In the genomic region with DNA sequence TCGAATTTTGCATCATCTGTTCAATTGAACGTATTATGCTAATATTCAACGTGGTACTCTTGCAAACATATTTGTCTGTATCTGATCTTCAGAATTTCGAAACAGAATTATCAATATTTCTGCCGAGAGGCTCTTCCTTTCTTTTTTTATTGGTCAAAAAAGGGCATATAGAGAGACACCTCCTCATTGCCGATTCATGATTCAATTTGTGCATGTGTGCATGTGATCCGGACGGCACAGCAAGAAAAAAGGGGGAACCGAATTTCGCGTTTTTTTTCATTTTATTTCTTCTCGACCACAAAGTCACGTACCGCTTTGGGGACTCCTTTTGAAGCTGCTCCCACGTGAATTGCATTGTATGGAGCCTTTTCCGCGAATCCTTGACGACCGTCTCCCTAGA, we compare ENCODE assay signal across 6 worm cellular contexts.
A peak's percentile ranks its signal among the peaks of the same experiment; 100 is the strongest.
TF ChIP-seq lines count a peak whose summit lies in the region.

A gene (plus strand): TSS at position 292 of the 400 bp plus-strand sequence.

TF ChIP-seq in whole organism, L1 larva, 84 proteins besides CTCF, POLR2A, EP300 and RAD21:
- TF ChIP-seq fkh-10 (GFP tag; optimal IDR thresholded peaks at IDR 0.05; lab: Kevin White, UChicago) (peak; percentile 73), mef-2 (tag; optimal IDR thresholded peaks at IDR 0.05; lab: Kevin White, UChicago) (no peak), lin-14 (GFP tag; optimal IDR thresholded peaks at IDR 0.05; lab: Kevin White, UChicago) (peak; percentile 81), nhr-47 (tag; optimal IDR thresholded peaks at IDR 0.05; lab: Kevin White, UChicago) (peak; percentile 21), unc-62 (GFP tag; optimal IDR thresholded peaks at IDR 0.05; lab: Kevin White, UChicago) (no peak), nhr-71 (tag; optimal IDR thresholded peaks at IDR 0.05; lab: Kevin White, UChicago) (peak; percentile 0)

TF ChIP-seq in whole organism, L2 larva, 48 proteins besides CTCF, POLR2A, EP300 and RAD21:
- TF ChIP-seq C34F6.9 (tag; optimal IDR thresholded peaks at IDR 0.05; lab: Kevin White, UChicago) (peak; percentile 32), nhr-129 (tag; optimal IDR thresholded peaks at IDR 0.05; lab: Kevin White, UChicago) (peak; percentile 24), sma-9 (GFP tag; optimal IDR thresholded peaks at IDR 0.05; lab: Kevin White, UChicago) (peak; percentile 27), sma-9 (tag; optimal IDR thresholded peaks at IDR 0.05; lab: Kevin White, UChicago) (no peak), F13H6.1 (tag; optimal IDR thresholded peaks at IDR 0.05; lab: Kevin White, UChicago) (peak; percentile 5), zag-1 (tag; optimal IDR thresholded peaks at IDR 0.05; lab: Kevin White, UChicago) (peak; percentile 14), sma-3 (GFP tag; optimal IDR thresholded peaks at IDR 0.05; lab: Kevin White, UChicago) (no peak)

TF ChIP-seq in whole organism, L3 larva, 47 proteins besides CTCF, POLR2A, EP300 and RAD21:
- TF ChIP-seq unc-39 (tag; optimal IDR thresholded peaks at IDR 0.05; lab: Kevin White, UChicago) (no peak), unc-62 (GFP tag; optimal IDR thresholded peaks at IDR 0.05; lab: Kevin White, UChicago) (no peak), jun-1 (tag; optimal IDR thresholded peaks at IDR 0.05; lab: Kevin White, UChicago) (no peak), daf-12 (tag; optimal IDR thresholded peaks at IDR 0.05; lab: Kevin White, UChicago) (no peak), nhr-67 (tag; optimal IDR thresholded peaks at IDR 0.05; lab: Kevin White, UChicago) (no peak), zag-1 (tag; optimal IDR thresholded peaks at IDR 0.05; lab: Kevin White, UChicago) (no peak), fkh-2 (tag; optimal IDR thresholded peaks at IDR 0.05; lab: Kevin White, UChicago) (no peak), aly-2 (tag; optimal IDR thresholded peaks at IDR 0.05; lab: Kevin White, UChicago) (no peak), skn-1 (tag; optimal IDR thresholded peaks at IDR 0.05; lab: Kevin White, UChicago) (no peak), egl-27 (tag; optimal IDR thresholded peaks at IDR 0.05; lab: Kevin White, UChicago) (no peak), nhr-77 (tag; optimal IDR thresholded peaks at IDR 0.05; lab: Kevin White, UChicago) (no peak), ztf-4 (tag; optimal IDR thresholded peaks at IDR 0.05; lab: Kevin White, UChicago) (no peak), nfya-1 (tag; optimal IDR thresholded peaks at IDR 0.05; lab: Kevin White, UChicago; ENCODE audit: insufficient read depth) (peak; percentile 26), ztf-11 (tag; optimal IDR thresholded peaks at IDR 0.05; lab: Kevin White, UChicago) (no peak), fkh-10 (GFP tag; optimal IDR thresholded peaks at IDR 0.05; lab: Kevin White, UChicago) (peak; percentile 83)

TF ChIP-seq in whole organism, L4 larva, 104 proteins besides CTCF, POLR2A, EP300 and RAD21 (continues in another document):
- TF ChIP-seq ceh-20 (GFP tag; IDR thresholded peaks at IDR 0.05; lab: Robert Waterston, UW) (no peak), hlh-30 (tag; optimal IDR thresholded peaks at IDR 0.05; lab: Kevin White, UChicago; ENCODE audit: insufficient read depth) (peak; percentile 44), tag-97 (GFP tag; IDR thresholded peaks at IDR 0.05; lab: Robert Waterston, UW) (no peak), mdl-1 (tag; optimal IDR thresholded peaks at IDR 0.05; lab: Kevin White, UChicago) (no peak), ceh-28 (tag; optimal IDR thresholded peaks at IDR 0.05; lab: Kevin White, UChicago) (no peak), unc-62 (GFP tag; optimal IDR thresholded peaks at IDR 0.05 in 1 of 2; lab: Kevin White, UChicago) (no peak), unc-62 (tag; optimal IDR thresholded peaks at IDR 0.05; lab: Kevin White, UChicago) (no peak), ctbp-1 (GFP tag; IDR thresholded peaks at IDR 0.05; lab: Robert Waterston, UW) (peak; percentile 33; the same call in 1 of the 2 replicates), madf-5 (GFP tag; IDR thresholded peaks at IDR 0.05; lab: Robert Waterston, UW) (no peak), nhr-41 (GFP tag; IDR thresholded peaks at IDR 0.05; lab: Robert Waterston, UW) (no peak), duxl-1 (tag; optimal IDR thresholded peaks at IDR 0.05; lab: Kevin White, UChicago; ENCODE audit: poor library complexity) (no peak), fkh-10 (GFP tag; optimal IDR thresholded peaks at IDR 0.05; lab: Kevin White, UChicago) (peak; percentile 81), ces-1 (GFP tag; optimal IDR thresholded peaks at IDR 0.05; lab: Kevin White, UChicago) (peak; percentile 67), hif-1 (tag; optimal IDR thresholded peaks at IDR 0.05; lab: Kevin White, UChicago) (peak in 1 of 2 experiments; percentile 49), lin-38 (GFP tag; IDR thresholded peaks at IDR 0.05; lab: Robert Waterston, UW) (no peak), ceh-82 (tag; optimal IDR thresholded peaks at IDR 0.05; lab: Kevin White, UChicago) (no peak), spr-1 (tag; optimal IDR thresholded peaks at IDR 0.05; lab: Kevin White, UChicago) (no peak), nhr-28 (tag; optimal IDR thresholded peaks at IDR 0.05; lab: Kevin White, UChicago) (no peak), Y5F2A.4 (GFP tag; optimal IDR thresholded peaks at IDR 0.05; lab: Kevin White, UChicago) (no peak), lsy-2 (tag; optimal IDR thresholded peaks at IDR 0.05; lab: Kevin White, UChicago) (no peak), F44E2.7 (GFP tag; IDR thresholded peaks at IDR 0.05; lab: Robert Waterston, UW) (no peak)

TF ChIP-seq in whole organism, late embryonic, 69 proteins besides CTCF, POLR2A, EP300 and RAD21:
- TF ChIP-seq unc-42 (tag; optimal IDR thresholded peaks at IDR 0.05; lab: Kevin White, UChicago) (peak; percentile 85), elt-2 (tag; optimal IDR thresholded peaks at IDR 0.05; lab: Kevin White, UChicago) (no peak)

TF ChIP-seq in whole organism, young adult, 124 proteins besides CTCF, POLR2A, EP300 and RAD21:
- 0 out of 2 replicates have a peak, but pooled peaks have one; percentile 16 for TF ChIP-seq cebp-2 (GFP tag; IDR thresholded peaks at IDR 0.05; lab: Robert Waterston, UW)
- no peak for TF ChIP-seq hlh-26 (GFP tag; conservative IDR thresholded peaks at IDR 0.05; lab: Robert Waterston, UW)
- TF ChIP-seq ztf-25 (GFP tag; IDR thresholded peaks at IDR 0.05; lab: Robert Waterston, UW) = no peak
TF ChIP-seq in whole organism, young adult: peak in this region for 1.
